Worm (Caenorhabditis elegans) whole organism, L4 larva: ENCODE results near the gene cho-1.

Source experiments
- D1046.2 ChIP-seq: fragments of 200-800 bp; sonication (Bioruptor generic); IDR thresholded peaks from 2 replicates; pipeline ENCODE4 v1.3.6; 2022; ENCODE audit warnings: missing genetic modification characterization, missing compliant biosample characterization
- F44E2.7 ChIP-seq: fragments of 200-800 bp; sonication (Bioruptor generic); IDR thresholded peaks from 2 replicates; pipeline ENCODE4 v2.1.2; 2022; ENCODE audit warnings: missing genetic modification characterization, missing compliant biosample characterization
- T26A8.4 ChIP-seq: fragments of 200-800 bp; sonication (Bioruptor generic); IDR thresholded peaks from 2 replicates; pipeline ENCODE4 v1.3.6; 2022; ENCODE audit warnings: missing genetic modification characterization, missing compliant biosample characterization
- Y105C5A.15 ChIP-seq: fragments of 200-800 bp; sonication (Bioruptor generic); IDR thresholded peaks from 2 replicates; pipeline ENCODE4 v1.3.6; 2022; ENCODE audit warnings: missing genetic modification characterization, missing compliant biosample characterization
- Y5F2A.4 ChIP-seq: fragments of 200-800 bp; sonication (Bioruptor generic); optimal IDR thresholded peaks from 2 replicates; lab custom pipeline; 2018; ENCODE audit warnings: mild to moderate bottlenecking, missing genetic modification characterization, missing compliant biosample characterization
- Y75B8A.6 ChIP-seq: fragments of 200-800 bp; sonication (Bioruptor generic); IDR thresholded peaks from 2 replicates; pipeline ENCODE4 v1.3.6; 2022; ENCODE audit warnings: missing genetic modification reagents, missing genetic modification characterization, missing compliant biosample characterization
- ZK337.2 ChIP-seq: fragments of 200-800 bp; sonication (Bioruptor generic); IDR thresholded peaks from 2 replicates; pipeline ENCODE4 v1.3.6; 2022; ENCODE audit warnings: missing genetic modification reagents, missing genetic modification characterization, missing compliant biosample characterization
- aha-1 ChIP-seq: fragments of 150-350 bp; peaks from one replicate; lab custom pipeline; 2014; ENCODE audit warnings: missing biosample characterization, missing genetic modification characterization
- arid-1 ChIP-seq: fragments of 200-800 bp; sonication (Bioruptor generic); conservative IDR thresholded peaks from 2 replicates; pipeline ENCODE4 v1.3.6; 2022; ENCODE audit warnings: missing genetic modification reagents, missing genetic modification characterization, missing compliant biosample characterization
- ceh-20 ChIP-seq: fragments of 200-800 bp; sonication (Bioruptor generic); IDR thresholded peaks from 2 replicates; pipeline ENCODE4 v1.3.6; 2022; ENCODE audit warnings: missing genetic modification reagents, missing genetic modification characterization, missing compliant biosample characterization
- ceh-44 ChIP-seq: fragments of 200-800 bp; sonication (Bioruptor generic); IDR thresholded peaks from 2 replicates; pipeline ENCODE4 v1.3.6; 2022; ENCODE audit warnings: missing genetic modification reagents, missing genetic modification characterization, missing compliant biosample characterization
- ces-1 ChIP-seq: fragments of 150-350 bp; sonication (generic microtip); optimal IDR thresholded peaks from 4 replicates; lab custom pipeline; 2014; ENCODE audit warnings: missing biosample characterization, missing genetic modification reagents, missing genetic modification characterization
- ctbp-1 ChIP-seq: fragments of 200-800 bp; sonication (Bioruptor generic); IDR thresholded peaks from 2 replicates; pipeline ENCODE4 v1.3.6; 2022; ENCODE audit warnings: missing genetic modification reagents, missing genetic modification characterization, missing compliant biosample characterization
- daf-19 ChIP-seq: fragments of 200-800 bp; sonication (Bioruptor generic); conservative IDR thresholded peaks from 2 replicates; pipeline ENCODE4 v1.3.6; 2022; ENCODE audit warnings: missing genetic modification characterization, missing compliant biosample characterization
- dmd-9 ChIP-seq: fragments of 200-800 bp; sonication (Bioruptor generic); IDR thresholded peaks from 2 replicates; pipeline ENCODE4 v1.3.6; 2022; ENCODE audit warnings: missing genetic modification reagents, missing genetic modification characterization, missing compliant biosample characterization
- dpl-1 ChIP-seq: fragments of 150-350 bp; optimal IDR thresholded peaks from 2 replicates; lab custom pipeline; 2014; ENCODE audit warnings: missing biosample characterization, missing genetic modification reagents, missing genetic modification characterization
- duxl-1 ChIP-seq: sonication (generic microtip); optimal IDR thresholded peaks from 2 replicates; lab custom pipeline; 2016; ENCODE audit warnings: mild to moderate bottlenecking, missing genetic modification characterization, moderate library complexity, missing compliant biosample characterization; ENCODE audit not compliant: poor library complexity
- fkh-10 ChIP-seq: fragments of 150-350 bp; optimal IDR thresholded peaks from 2 replicates; lab custom pipeline; 2014; ENCODE audit warnings: missing biosample characterization, missing genetic modification reagents, missing genetic modification characterization
- fos-1 ChIP-seq: fragments of 150-350 bp; optimal IDR thresholded peaks from 2 replicates; lab custom pipeline; 2014; ENCODE audit warnings: missing biosample characterization, missing genetic modification characterization
- gei-8 ChIP-seq: fragments of 200-800 bp; sonication (Bioruptor generic); optimal IDR thresholded peaks from 2 replicates; lab custom pipeline; 2018; ENCODE audit warnings: mild to moderate bottlenecking, missing genetic modification characterization, missing compliant biosample characterization
- hlh-30 ChIP-seq: sonication (generic microtip); optimal IDR thresholded peaks from 2 replicates; lab custom pipeline; 2017; ENCODE audit warnings: antibody characterized with exemption, mild to moderate bottlenecking, missing genetic modification characterization, missing compliant biosample characterization; ENCODE audit not compliant: insufficient read depth
- lin-13 ChIP-seq: fragments of 150-350 bp; optimal IDR thresholded peaks from 2 replicates; lab custom pipeline; 2014; ENCODE audit warnings: missing biosample characterization, missing genetic modification reagents, missing genetic modification characterization
- lin-29 ChIP-seq: fragments of 200-800 bp; sonication (Bioruptor generic); IDR thresholded peaks from 2 replicates; pipeline ENCODE4 v1.3.6; 2022; ENCODE audit warnings: missing genetic modification reagents, missing genetic modification characterization, missing compliant biosample characterization
- lin-38 ChIP-seq: fragments of 200-800 bp; sonication (Bioruptor generic); IDR thresholded peaks from 2 replicates; pipeline ENCODE4 v1.3.6; 2022; ENCODE audit warnings: missing genetic modification reagents, missing genetic modification characterization, missing compliant biosample characterization
- madf-5 ChIP-seq, 2 experiments: fragments of 200-800 bp; sonication (Bioruptor generic); IDR thresholded peaks; 2 replicates each; pipeline ENCODE4 v1.3.6; 2022; ENCODE audit warnings: missing compliant biosample characterization in 2 of 2, missing genetic modification characterization in 2 of 2
- mdl-1 ChIP-seq, 2 experiments: fragments of 150-350 bp in 1 of 2; sonication (generic microtip) in 1 of 2; optimal IDR thresholded peaks; 2 replicates each; lab custom pipeline; 2014 to 2017; ENCODE audit warnings: missing biosample characterization in 2 of 2, missing genetic modification characterization in 2 of 2
- mep-1 ChIP-seq: fragments of 150-350 bp; sonication (generic microtip); optimal IDR thresholded peaks from 3 replicates; lab custom pipeline; 2014; ENCODE audit warnings: missing biosample characterization, missing genetic modification characterization
- mes-2 ChIP-seq: sonication (generic microtip); optimal IDR thresholded peaks from 2 replicates; lab custom pipeline; 2016; ENCODE audit warnings: missing genotype, mild to moderate bottlenecking, missing genetic modification characterization, missing compliant biosample characterization; ENCODE audit not compliant: poor library complexity, severe bottlenecking
- mxl-2 ChIP-seq: fragments of 200-800 bp; sonication (Bioruptor generic); conservative IDR thresholded peaks from 2 replicates; pipeline ENCODE4 v1.3.6; 2022; ENCODE audit warnings: missing genetic modification reagents, missing genetic modification characterization, missing compliant biosample characterization
- mxl-3 ChIP-seq: fragments of 200-800 bp; sonication (Bioruptor generic); optimal IDR thresholded peaks from 2 replicates; lab custom pipeline; 2018; ENCODE audit warnings: mild to moderate bottlenecking, missing genetic modification characterization, missing compliant biosample characterization
- nhr-11 ChIP-seq: fragments of 150-350 bp; optimal IDR thresholded peaks from 2 replicates; lab custom pipeline; 2014; ENCODE audit warnings: missing biosample characterization, missing genetic modification characterization
- nhr-237 ChIP-seq: sonication (generic microtip); optimal IDR thresholded peaks from 2 replicates; lab custom pipeline; 2017; ENCODE audit warnings: missing biosample characterization, missing genetic modification characterization
- nhr-25 ChIP-seq: sonication (generic microtip); optimal IDR thresholded peaks from 2 replicates; lab custom pipeline; 2017; ENCODE audit warnings: missing genetic modification characterization, mild to moderate bottlenecking, missing compliant biosample characterization, antibody characterized with exemption, moderate library complexity, borderline replicate concordance; ENCODE audit not compliant: insufficient read depth
- nhr-48 ChIP-seq: sonication (generic microtip); optimal IDR thresholded peaks from 2 replicates; lab custom pipeline; 2016; ENCODE audit warnings: mild to moderate bottlenecking, missing genetic modification characterization, missing compliant biosample characterization
- nhr-76 ChIP-seq: fragments of 150-350 bp; optimal IDR thresholded peaks from 2 replicates; lab custom pipeline; 2014; ENCODE audit warnings: missing biosample characterization, missing genetic modification characterization
- pha-4 ChIP-seq, 2 experiments: fragments of 150-350 bp in 1 of 2; fragments of 200-800 bp in 1 of 2; sonication (Bioruptor generic) in 1 of 2; IDR thresholded peaks in 1 of 2; optimal IDR thresholded peaks in 1 of 2; 2 replicates each; pipeline versions ENCODE4 v1.3.6 to Lab custom; 2014 to 2022; ENCODE audit warnings: missing genetic modification characterization in 2 of 2, missing genetic modification reagents in 2 of 2, missing biosample characterization in 1 of 2, missing compliant biosample characterization in 1 of 2
- rbr-2 ChIP-seq: sonication (generic microtip); optimal IDR thresholded peaks from 2 replicates; lab custom pipeline; 2016; ENCODE audit warnings: missing genotype, missing genetic modification characterization, missing compliant biosample characterization
- snpc-1.2 ChIP-seq: fragments of 200-800 bp; sonication (Bioruptor generic); IDR thresholded peaks from 2 replicates; pipeline ENCODE4 v1.3.6; 2022; ENCODE audit warnings: missing genetic modification reagents, missing genetic modification characterization, missing compliant biosample characterization
- spr-3 ChIP-seq: fragments of 200-800 bp; sonication (Bioruptor generic); optimal IDR thresholded peaks from 2 replicates; lab custom pipeline; 2018; ENCODE audit warnings: mild to moderate bottlenecking, missing genetic modification characterization, missing compliant biosample characterization
- unc-39 ChIP-seq: sonication (generic microtip); optimal IDR thresholded peaks from 2 replicates; lab custom pipeline; 2017; ENCODE audit warnings: missing biosample characterization, missing genetic modification characterization
- unc-62 ChIP-seq, 3 experiments: fragments of 150-350 bp in 1 of 3; sonication (generic microtip); optimal IDR thresholded peaks in 2 of 3; peaks in 1 of 3; 1 replicate in 1 of 3; 2 replicates in 2 of 3; lab custom pipeline; 2014 to 2017; ENCODE audit warnings: missing biosample characterization in 3 of 3, missing genetic modification characterization in 3 of 3, missing genetic modification reagents in 3 of 3, missing genotype in 1 of 3
- vab-7 ChIP-seq: fragments of 200-800 bp; sonication (Bioruptor generic); IDR thresholded peaks from 2 replicates; pipeline ENCODE4 v1.3.6; 2022; ENCODE audit warnings: missing genetic modification reagents, missing genetic modification characterization, missing compliant biosample characterization
- ztf-11 ChIP-seq: fragments of 150-350 bp; optimal IDR thresholded peaks from 2 replicates; lab custom pipeline; 2014; ENCODE audit warnings: missing biosample characterization, missing genetic modification characterization
- ztf-7 ChIP-seq: fragments of 150-350 bp; optimal IDR thresholded peaks from 2 replicates; lab custom pipeline; 2014; ENCODE audit warnings: missing biosample characterization, missing genetic modification characterization

The cho-1 gene

DNA sequence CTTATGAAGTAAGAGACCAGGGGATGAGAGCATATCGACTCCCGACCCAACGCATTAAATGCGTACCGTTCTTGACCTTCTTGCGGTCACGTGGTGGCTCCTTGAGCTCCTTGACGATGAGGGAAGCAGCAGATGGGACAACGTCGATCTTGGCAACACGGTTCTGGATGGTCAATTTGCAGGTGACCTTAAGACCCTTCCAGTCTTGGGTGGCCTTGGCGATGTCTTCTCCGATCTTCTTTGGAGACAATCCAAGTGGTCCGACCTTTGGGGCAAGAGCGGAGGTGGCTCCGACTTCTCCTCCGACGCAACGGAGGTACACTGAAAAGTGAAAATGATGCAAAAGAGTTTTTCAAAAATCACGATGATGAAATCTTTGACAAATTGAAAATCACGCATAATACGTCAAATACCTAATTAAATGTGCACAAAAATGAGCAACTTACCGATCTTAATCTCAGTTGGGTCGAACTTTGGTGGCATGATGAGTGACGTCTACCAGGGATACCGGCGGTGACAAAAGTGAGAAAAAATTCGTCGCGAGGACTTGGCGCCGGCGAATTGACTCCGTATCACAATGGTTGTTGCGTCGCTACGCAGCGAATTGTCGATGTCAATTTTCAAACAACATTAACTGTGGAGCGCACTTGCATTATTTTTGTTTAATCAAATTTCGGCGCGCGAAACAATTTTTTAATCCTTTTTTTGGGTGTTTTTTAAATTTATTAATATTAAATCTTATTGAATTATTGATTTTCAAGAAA, 25.9 kb upstream of the cho-1 start, which contains the start of gene rpl-12 (continued):
- peak; percentile 96 for TF ChIP-seq ctbp-1 (GFP tag; lab: Robert Waterston, UW)
- TF ChIP-seq nhr-76 (tag; lab: Kevin White, UChicago): peak; percentile 59
- peak; percentile 98 for TF ChIP-seq rbr-2
- TF ChIP-seq mdl-1 (tag; optimal IDR thresholded peaks at IDR 0.05; lab: Kevin White, UChicago): peak in 1 of 2 experiments; percentile 89
- TF ChIP-seq unc-39 (tag; lab: Kevin White, UChicago): no peak
- no peak for TF ChIP-seq ZK337.2 (GFP tag; lab: Robert Waterston, UW)
- peak; percentile 43 for TF ChIP-seq nhr-237
- peak; percentile 100 for TF ChIP-seq fkh-10
- TF ChIP-seq ztf-11: no peak
- TF ChIP-seq spr-3 (GFP tag; lab: Kevin White, UChicago): peak; percentile 97
- peak; percentile 93 for TF ChIP-seq duxl-1 (tag; lab: Kevin White, UChicago)
- peak; percentile 99 for TF ChIP-seq aha-1 (tag; lab: Kevin White, UChicago)
- TF ChIP-seq gei-8 (GFP tag; lab: Kevin White, UChicago): peak; percentile 23
- peak; percentile 97 for TF ChIP-seq ces-1 (GFP tag; lab: Kevin White, UChicago)
- no peak for TF ChIP-seq Y105C5A.15 (GFP tag; lab: Robert Waterston, UW)
- peak; percentile 97 for TF ChIP-seq ztf-7 (tag; lab: Kevin White, UChicago)
- peak; percentile 97 for TF ChIP-seq vab-7 (GFP tag; lab: Robert Waterston, UW)
- peak; percentile 81; the same call in 1 of the 2 replicates for TF ChIP-seq ceh-44 (GFP tag; lab: Robert Waterston, UW)
- TF ChIP-seq mxl-2 (GFP tag; lab: Robert Waterston, UW): peak; percentile 88
- TF ChIP-seq nhr-11 (tag; lab: Kevin White, UChicago): peak; percentile 99
- peak; percentile 97 for TF ChIP-seq Y75B8A.6 (GFP tag; lab: Robert Waterston, UW)

- TF ChIP-seq snpc-1.2 (GFP tag; lab: Robert Waterston, UW) (peak; percentile 81), ztf-7 (tag; lab: Kevin White, UChicago) (peak; percentile 6), lin-38 (GFP tag; lab: Robert Waterston, UW) (peak; percentile 85), unc-39 (tag; lab: Kevin White, UChicago) (no peak), nhr-25 (tag; lab: Kevin White, UChicago) (peak; percentile 9), fos-1 (tag; lab: Kevin White, UChicago) (no peak), mxl-3 (no peak), pha-4 (GFP tag; IDR thresholded peaks at IDR 0.05; lab: Robert Waterston, UW) (peak; percentile 71; the same call in 1 of the 2 replicates), pha-4 (tag; optimal IDR thresholded peaks at IDR 0.05; lab: Kevin White, UChicago) (no peak), ceh-20 (GFP tag; lab: Robert Waterston, UW) (no peak), mep-1 (tag; lab: Kevin White, UChicago) (peak; percentile 3), rbr-2 (no peak), mes-2 (tag; lab: Kevin White, UChicago) (peak; percentile 61), F44E2.7 (GFP tag; lab: Robert Waterston, UW) (peak; percentile 16; the same call in 1 of the 2 replicates), lin-13 (GFP tag; lab: Kevin White, UChicago) (peak; percentile 23), dpl-1 (GFP tag; lab: Kevin White, UChicago) (no peak), madf-5 (GFP tag; IDR thresholded peaks at IDR 0.05; lab: Robert Waterston, UW) (no peak), dmd-9 (GFP tag; lab: Robert Waterston, UW) (no peak), unc-62 (GFP tag; optimal IDR thresholded peaks at IDR 0.05 in 1 of 2; lab: Kevin White, UChicago) (peak in 1 of 2 experiments; percentile 83), unc-62 (tag; optimal IDR thresholded peaks at IDR 0.05; lab: Kevin White, UChicago) (no peak), D1046.2 (GFP tag; lab: Robert Waterston, UW) (no peak), T26A8.4 (GFP tag; lab: Robert Waterston, UW) (no peak), arid-1 (GFP tag; lab: Robert Waterston, UW) (peak; percentile 83), nhr-48 (tag; lab: Kevin White, UChicago) (peak; percentile 48), daf-19 (0 out of 2 replicates have a peak, but pooled peaks have one; percentile 57), Y5F2A.4 (GFP tag; lab: Kevin White, UChicago) (peak; percentile 8), lin-29 (no peak), hlh-30 (tag; lab: Kevin White, UChicago) (peak; percentile 25)
Measured at ce11 chrIV:13238943-13239861, 24.8 kb upstream of the cho-1 start, which contains the start of gene tag-115. Gene tag-115, minus strand, starts transcription at chrIV:13239414.
